Worm (Caenorhabditis elegans) whole organism, young adult: ENCODE results near the gene rpm-1.

Experiments
- F57A8.1 ChIP-seq: fragments of 200-800 bp; sonication (Bioruptor generic); optimal IDR thresholded peaks from 2 replicates; lab custom pipeline; 2018; ENCODE audit warnings: mild to moderate bottlenecking, missing genetic modification characterization, moderate library complexity, missing compliant biosample characterization
- aptf-2 ChIP-seq: fragments of 200-800 bp; sonication (Bioruptor generic); conservative IDR thresholded peaks from 2 replicates; pipeline ENCODE4 v1.3.6; 2022; ENCODE audit warnings: missing genetic modification reagents, missing genetic modification characterization, missing compliant biosample characterization
- attf-5 ChIP-seq: fragments of 200-800 bp; sonication (Bioruptor generic); optimal IDR thresholded peaks from 2 replicates; lab custom pipeline; 2018; ENCODE audit warnings: mild to moderate bottlenecking, missing genetic modification characterization, missing compliant biosample characterization
- chd-7 ChIP-seq: sonication (generic microtip); optimal IDR thresholded peaks from 2 replicates; lab custom pipeline; 2016; ENCODE audit warnings: mild to moderate bottlenecking, missing genetic modification characterization, moderate library complexity, missing compliant biosample characterization
- ets-4 ChIP-seq: fragments of 200-800 bp; sonication (Bioruptor generic); optimal IDR thresholded peaks from 2 replicates; lab custom pipeline; 2018; ENCODE audit warnings: mild to moderate bottlenecking, missing genetic modification characterization, missing compliant biosample characterization
- lsl-1 ChIP-seq: fragments of 200-800 bp; sonication (Bioruptor generic); optimal IDR thresholded peaks from 2 replicates; lab custom pipeline; 2018; ENCODE audit warnings: mild to moderate bottlenecking, missing genetic modification characterization, moderate library complexity, missing compliant biosample characterization
- snpc-4 ChIP-seq, 5 experiments: fragments of 150-350 bp in 1 of 5; sonication (generic microtip) in 4 of 5; optimal IDR thresholded peaks; 2 replicates each; lab custom pipeline; 2014 to 2018; ENCODE audit warnings: missing genetic modification characterization in 5 of 5, missing biosample characterization in 3 of 5, antibody characterized with exemption in 2 of 5, mild to moderate bottlenecking in 2 of 5, missing compliant biosample characterization in 2 of 5, missing genotype in 2 of 5, moderate library complexity in 2 of 5, missing genetic modification reagents in 1 of 5

DNA sequence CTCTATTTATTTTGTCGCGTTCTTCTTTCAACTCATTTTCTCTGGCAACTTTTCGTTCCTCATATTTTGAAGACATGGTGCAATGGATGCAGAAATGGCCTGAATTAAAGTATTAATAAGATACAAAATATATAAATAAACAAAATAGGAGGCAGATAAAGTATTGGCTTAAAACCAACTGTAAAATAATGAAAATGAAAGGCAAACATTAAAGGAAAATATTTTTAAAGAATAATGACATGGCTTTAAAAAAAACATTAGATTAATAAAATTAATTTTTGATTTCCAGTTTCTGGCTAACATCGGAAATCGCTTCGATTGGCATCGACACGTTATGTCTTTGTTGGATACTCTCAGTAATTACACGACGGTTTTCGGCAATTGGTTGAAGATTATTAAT lies 59.3 kb downstream of the rpm-1 start, which contains the start of gene ddn-1:
- no peak for TF ChIP-seq F57A8.1 (GFP tag; lab: Kevin White, UChicago)
- TF ChIP-seq lsl-1 = no peak
- TF ChIP-seq chd-7 (tag; lab: Kevin White, UChicago) = no peak
- TF ChIP-seq snpc-4 (GFP tag; optimal IDR thresholded peaks at IDR 0.05; lab: Kevin White, UChicago) = no peak
- TF ChIP-seq snpc-4 (tag; optimal IDR thresholded peaks at IDR 0.05; lab: Kevin White, UChicago) = no peak
- no peak for TF ChIP-seq ets-4 (GFP tag; lab: Kevin White, UChicago)
- TF ChIP-seq attf-5 (GFP tag; lab: Kevin White, UChicago) = no peak
- no peak for TF ChIP-seq aptf-2 (GFP tag; lab: Robert Waterston, UW)
